Worm (Caenorhabditis elegans): Measurements from ENCODE around the gene nemp-1.

The nemp-1 gene

DNA sequence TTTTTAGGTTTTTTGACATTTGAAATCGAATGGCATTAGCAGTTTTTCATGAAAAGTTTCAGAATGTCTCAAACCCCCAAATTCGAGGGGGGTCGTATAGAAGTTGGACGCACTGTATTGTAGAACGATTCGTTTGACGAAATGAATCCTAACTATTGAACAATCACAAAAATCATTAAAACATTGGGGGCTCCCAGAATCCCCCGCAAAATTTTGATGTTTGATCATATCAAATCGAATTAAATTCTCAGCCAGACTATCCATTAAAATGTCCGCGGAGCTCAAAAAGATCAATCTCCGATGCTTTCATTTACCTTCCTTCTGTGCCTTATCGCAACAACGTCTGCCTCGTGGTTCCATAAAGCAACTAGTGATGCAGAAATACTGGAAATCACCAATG is 16.3 kb downstream of the nemp-1 start, which contains the start of gene F30H5.5:
Gene F30H5.5, plus strand, starts transcription at position 301 of the 400 bp plus-strand sequence.
- TF ChIP-seq rpc-1 (optimal IDR thresholded peaks at IDR 0.05) (no peak), rpc-1 (tag; optimal IDR thresholded peaks at IDR 0.05) (no peak), atf-7 (tag; optimal IDR thresholded peaks at IDR 0.05) (no peak), Y53F4B.3 (GFP tag; IDR thresholded peaks at IDR 0.05) (no peak), madf-3 (GFP tag; IDR thresholded peaks at IDR 0.05) (no peak), somi-1 (GFP tag; optimal IDR thresholded peaks at IDR 0.05) (no peak), F57A8.1 (GFP tag; optimal IDR thresholded peaks at IDR 0.05) (no peak), tbx-9 (tag; optimal IDR thresholded peaks at IDR 0.05; ENCODE audit: borderline replicate concordance) (no peak), snpc-3.4 (tag; optimal IDR thresholded peaks at IDR 0.05) (no peak), Y79H2A.3 (GFP tag; conservative IDR thresholded peaks at IDR 0.05) (no peak), lin-26 (GFP tag; IDR thresholded peaks at IDR 0.05) (no peak), Y56A3A.18 (GFP tag; IDR thresholded peaks at IDR 0.05) (no peak), madf-10 (tag; optimal IDR thresholded peaks at IDR 0.05) (no peak), hlh-12 (tag; optimal IDR thresholded peaks at IDR 0.05) (no peak), F57C9.4 (tag; optimal IDR thresholded peaks at IDR 0.05) (no peak), ekl-4 (GFP tag; IDR thresholded peaks at IDR 0.05) (no peak), ceh-79 (tag; optimal IDR thresholded peaks at IDR 0.05) (no peak), ccch-3 (GFP tag; optimal IDR thresholded peaks at IDR 0.05) (no peak)

- TF ChIP-seq hrde-1 (tag; optimal IDR thresholded peaks at IDR 0.05; ENCODE audit: borderline replicate concordance) (no peak), egrh-3 (GFP tag; IDR thresholded peaks at IDR 0.05) (no peak), gei-17 (GFP tag; optimal IDR thresholded peaks at IDR 0.05) (no peak), ztf-28 (GFP tag; IDR thresholded peaks at IDR 0.05) (no peak), snpc-3.4 (tag; optimal IDR thresholded peaks at IDR 0.05) (no peak), madf-8 (GFP tag; conservative IDR thresholded peaks at IDR 0.05) (no peak), B0261.1 (tag; optimal IDR thresholded peaks at IDR 0.05) (no peak), ama-1 (optimal IDR thresholded peaks at IDR 0.05) (no peak), ama-1 (GFP tag; optimal IDR thresholded peaks at IDR 0.05) (no peak), efl-1 (GFP tag; optimal IDR thresholded peaks at IDR 0.05) (peak; percentile 82), rcor-1 (GFP tag; IDR thresholded peaks at IDR 0.05) (no peak), F23B12.7 (tag; optimal IDR thresholded peaks at IDR 0.05; ENCODE audit: insufficient read depth) (no peak), lag-1 (GFP tag; IDR thresholded peaks at IDR 0.05) (no peak), B0336.3 (GFP tag; IDR thresholded peaks at IDR 0.05) (no peak), Y56A3A.18 (GFP tag; IDR thresholded peaks at IDR 0.05) (no peak), lin-40 (tag; optimal IDR thresholded peaks at IDR 0.05) (no peak), F33H1.4 (GFP tag; IDR thresholded peaks at IDR 0.05) (no peak), hmg-1.2 (GFP tag; IDR thresholded peaks at IDR 0.05) (peak; percentile 92), zfh-2 (GFP tag; conservative IDR thresholded peaks at IDR 0.05) (no peak), mxl-1 (tag; optimal IDR thresholded peaks at IDR 0.05) (no peak), cebp-1 (GFP tag; IDR thresholded peaks at IDR 0.05) (no peak), cebp-1 (tag; optimal IDR thresholded peaks at IDR 0.05) (no peak), snpc-1.1 (tag; optimal IDR thresholded peaks at IDR 0.05; ENCODE audit: insufficient read depth) (no peak), ztf-3 (GFP tag; optimal IDR thresholded peaks at IDR 0.05) (no peak), cebp-2 (GFP tag; IDR thresholded peaks at IDR 0.05) (no peak), madf-6 (GFP tag; IDR thresholded peaks at IDR 0.05) (peak; percentile 47; the same call in 1 of the 2 replicates), lin-54 (GFP tag; optimal IDR thresholded peaks at IDR 0.05) (peak; percentile 71), D2030.7 (GFP tag; IDR thresholded peaks at IDR 0.05) (peak; percentile 15; the same call in 1 of the 2 replicates), ztf-26 (tag; optimal IDR thresholded peaks at IDR 0.05) (no peak), mcd-1 (GFP tag; IDR thresholded peaks at IDR 0.05) (peak; percentile 89), lsl-1 (GFP tag; optimal IDR thresholded peaks at IDR 0.05) (peak; percentile 29), atf-7 (tag; optimal IDR thresholded peaks at IDR 0.05) (no peak), somi-1 (GFP tag; optimal IDR thresholded peaks at IDR 0.05) (no peak), attf-5 (GFP tag; optimal IDR thresholded peaks at IDR 0.05) (no peak), lsy-27 (tag; optimal IDR thresholded peaks at IDR 0.05; ENCODE audit: borderline replicate concordance, insufficient read depth) (no peak)
Observed at ce11 chrIII:491090-491597, 19.0 kb downstream of the nemp-1 start, which contains the start of gene unc-45. Gene unc-45, plus strand, starts transcription at chrIII:491547.

Data from whole organism, young adult.